Worm (Caenorhabditis elegans) whole organism, L4 larva: Measurements from ENCODE around the gene Y111B2A.2.

Experiments
- F49E8.2 ChIP-seq: sonication (generic microtip); optimal IDR thresholded peaks from 2 replicates; lab custom pipeline; 2016; ENCODE audit warnings: missing compliant biosample characterization, mild to moderate bottlenecking, missing genetic modification characterization, borderline replicate concordance
- Y48G9A.11 ChIP-seq: fragments of 200-800 bp; sonication (Bioruptor generic); IDR thresholded peaks from 2 replicates; pipeline ENCODE4 v1.3.6; 2022; ENCODE audit warnings: missing genetic modification reagents, missing genetic modification characterization, missing compliant biosample characterization
- aha-1 ChIP-seq: fragments of 150-350 bp; peaks from one replicate; lab custom pipeline; 2014; ENCODE audit warnings: missing biosample characterization, missing genetic modification characterization
- arid-1 ChIP-seq: fragments of 200-800 bp; sonication (Bioruptor generic); conservative IDR thresholded peaks from 2 replicates; pipeline ENCODE4 v1.3.6; 2022; ENCODE audit warnings: missing genetic modification reagents, missing genetic modification characterization, missing compliant biosample characterization
- ceh-28 ChIP-seq: fragments of 150-350 bp; optimal IDR thresholded peaks from 2 replicates; lab custom pipeline; 2014; ENCODE audit warnings: missing biosample characterization, missing genetic modification reagents, missing genetic modification characterization
- ceh-62 ChIP-seq: sonication (generic microtip); optimal IDR thresholded peaks from 2 replicates; lab custom pipeline; 2017; ENCODE audit warnings: missing biosample characterization, missing genetic modification characterization
- ctbp-1 ChIP-seq: fragments of 200-800 bp; sonication (Bioruptor generic); IDR thresholded peaks from 2 replicates; pipeline ENCODE4 v1.3.6; 2022; ENCODE audit warnings: missing genetic modification reagents, missing genetic modification characterization, missing compliant biosample characterization
- daf-16 ChIP-seq, 3 experiments: sonication (generic microtip); optimal IDR thresholded peaks; 2 replicates each; lab custom pipeline; 2016 to 2017; ENCODE audit warnings: missing genetic modification characterization in 3 of 3, missing genetic modification reagents in 3 of 3, mild to moderate bottlenecking in 2 of 3, missing compliant biosample characterization in 2 of 3, missing biosample characterization in 1 of 3, moderate library complexity in 1 of 3
- daf-8 ChIP-seq: fragments of 200-800 bp; sonication (Bioruptor generic); IDR thresholded peaks from 2 replicates; pipeline ENCODE4 v1.3.6; 2022; ENCODE audit warnings: missing genetic modification characterization, missing compliant biosample characterization
- dmd-8 ChIP-seq: fragments of 200-800 bp; sonication (Bioruptor generic); IDR thresholded peaks from 2 replicates; pipeline ENCODE4 v1.3.6; 2022; ENCODE audit warnings: missing genetic modification characterization, missing compliant biosample characterization
- dve-1 ChIP-seq: sonication (generic microtip); optimal IDR thresholded peaks from 2 replicates; lab custom pipeline; 2017; ENCODE audit warnings: antibody characterized with exemption, mild to moderate bottlenecking, missing genetic modification characterization, missing compliant biosample characterization; ENCODE audit not compliant: insufficient read depth
- egl-43 ChIP-seq: fragments of 200-800 bp; sonication (Bioruptor generic); IDR thresholded peaks from 2 replicates; pipeline ENCODE4 v1.3.6; 2022; ENCODE audit warnings: missing genetic modification reagents, missing genetic modification characterization, missing compliant biosample characterization
- fkh-10 ChIP-seq: fragments of 150-350 bp; optimal IDR thresholded peaks from 2 replicates; lab custom pipeline; 2014; ENCODE audit warnings: missing biosample characterization, missing genetic modification reagents, missing genetic modification characterization
- hlh-30 ChIP-seq: sonication (generic microtip); optimal IDR thresholded peaks from 2 replicates; lab custom pipeline; 2017; ENCODE audit warnings: antibody characterized with exemption, mild to moderate bottlenecking, missing genetic modification characterization, missing compliant biosample characterization; ENCODE audit not compliant: insufficient read depth
- hmg-1.1 ChIP-seq: fragments of 200-800 bp; sonication (Bioruptor generic); IDR thresholded peaks from 2 replicates; pipeline ENCODE4 v1.3.6; 2022; ENCODE audit warnings: missing genetic modification reagents, missing genetic modification characterization, missing compliant biosample characterization
- lin-38 ChIP-seq: fragments of 200-800 bp; sonication (Bioruptor generic); IDR thresholded peaks from 2 replicates; pipeline ENCODE4 v1.3.6; 2022; ENCODE audit warnings: missing genetic modification reagents, missing genetic modification characterization, missing compliant biosample characterization
- lir-3 ChIP-seq: sonication (generic microtip); optimal IDR thresholded peaks from 2 replicates; lab custom pipeline; 2016; ENCODE audit warnings: mild to moderate bottlenecking, missing genetic modification characterization, missing compliant biosample characterization
- lsy-2 ChIP-seq, 2 experiments: fragments of 150-350 bp in 1 of 2; sonication (generic microtip) in 1 of 2; optimal IDR thresholded peaks; 2 replicates each; lab custom pipeline; 2014 to 2017; ENCODE audit warnings: missing biosample characterization in 2 of 2, missing genetic modification characterization in 2 of 2
- mdl-1 ChIP-seq, 2 experiments: fragments of 150-350 bp in 1 of 2; sonication (generic microtip) in 1 of 2; optimal IDR thresholded peaks; 2 replicates each; lab custom pipeline; 2014 to 2017; ENCODE audit warnings: missing biosample characterization in 2 of 2, missing genetic modification characterization in 2 of 2
- mdt-29 ChIP-seq: fragments of 200-800 bp; sonication (Bioruptor generic); IDR thresholded peaks from 2 replicates; pipeline ENCODE4 v1.3.6; 2022; ENCODE audit warnings: missing genetic modification reagents, missing genetic modification characterization, missing compliant biosample characterization
- mep-1 ChIP-seq: fragments of 150-350 bp; sonication (generic microtip); optimal IDR thresholded peaks from 3 replicates; lab custom pipeline; 2014; ENCODE audit warnings: missing biosample characterization, missing genetic modification characterization
- mxl-2 ChIP-seq: fragments of 200-800 bp; sonication (Bioruptor generic); conservative IDR thresholded peaks from 2 replicates; pipeline ENCODE4 v1.3.6; 2022; ENCODE audit warnings: missing genetic modification reagents, missing genetic modification characterization, missing compliant biosample characterization
- nhr-11 ChIP-seq: fragments of 150-350 bp; optimal IDR thresholded peaks from 2 replicates; lab custom pipeline; 2014; ENCODE audit warnings: missing biosample characterization, missing genetic modification characterization
- nhr-111 ChIP-seq: fragments of 200-800 bp; sonication (Bioruptor generic); optimal IDR thresholded peaks from 2 replicates; lab custom pipeline; 2018; ENCODE audit warnings: mild to moderate bottlenecking, missing genetic modification characterization, missing compliant biosample characterization
- nhr-25 ChIP-seq: sonication (generic microtip); optimal IDR thresholded peaks from 2 replicates; lab custom pipeline; 2017; ENCODE audit warnings: missing genetic modification characterization, mild to moderate bottlenecking, missing compliant biosample characterization, antibody characterized with exemption, moderate library complexity, borderline replicate concordance; ENCODE audit not compliant: insufficient read depth
- nhr-41 ChIP-seq: fragments of 200-800 bp; sonication (Bioruptor generic); IDR thresholded peaks from 2 replicates; pipeline ENCODE4 v1.3.6; 2022; ENCODE audit warnings: missing genetic modification reagents, missing genetic modification characterization, missing compliant biosample characterization
- nhr-48 ChIP-seq: sonication (generic microtip); optimal IDR thresholded peaks from 2 replicates; lab custom pipeline; 2016; ENCODE audit warnings: mild to moderate bottlenecking, missing genetic modification characterization, missing compliant biosample characterization
- php-3 ChIP-seq: fragments of 200-800 bp; sonication (Bioruptor generic); IDR thresholded peaks from 2 replicates; pipeline ENCODE4 v1.3.6; 2022; ENCODE audit warnings: missing genetic modification reagents, missing genetic modification characterization, missing compliant biosample characterization
- rbr-2 ChIP-seq: sonication (generic microtip); optimal IDR thresholded peaks from 2 replicates; lab custom pipeline; 2016; ENCODE audit warnings: missing genotype, missing genetic modification characterization, missing compliant biosample characterization
- snpc-1.2 ChIP-seq: fragments of 200-800 bp; sonication (Bioruptor generic); IDR thresholded peaks from 2 replicates; pipeline ENCODE4 v1.3.6; 2022; ENCODE audit warnings: missing genetic modification reagents, missing genetic modification characterization, missing compliant biosample characterization
- tra-1 ChIP-seq: fragments of 200-800 bp; sonication (Bioruptor generic); IDR thresholded peaks from 2 replicates; pipeline ENCODE4 v1.3.6; 2022; ENCODE audit warnings: missing genetic modification reagents, missing genetic modification characterization, missing compliant biosample characterization
- unc-62 ChIP-seq, 3 experiments: fragments of 150-350 bp in 1 of 3; sonication (generic microtip); optimal IDR thresholded peaks in 2 of 3; peaks in 1 of 3; 1 replicate in 1 of 3; 2 replicates in 2 of 3; lab custom pipeline; 2014 to 2017; ENCODE audit warnings: missing biosample characterization in 3 of 3, missing genetic modification characterization in 3 of 3, missing genetic modification reagents in 3 of 3, missing genotype in 1 of 3
- vab-7 ChIP-seq: fragments of 200-800 bp; sonication (Bioruptor generic); IDR thresholded peaks from 2 replicates; pipeline ENCODE4 v1.3.6; 2022; ENCODE audit warnings: missing genetic modification reagents, missing genetic modification characterization, missing compliant biosample characterization
- ztf-7 ChIP-seq: fragments of 150-350 bp; optimal IDR thresholded peaks from 2 replicates; lab custom pipeline; 2014; ENCODE audit warnings: missing biosample characterization, missing genetic modification characterization

Gene Y111B2A.2

DNA sequence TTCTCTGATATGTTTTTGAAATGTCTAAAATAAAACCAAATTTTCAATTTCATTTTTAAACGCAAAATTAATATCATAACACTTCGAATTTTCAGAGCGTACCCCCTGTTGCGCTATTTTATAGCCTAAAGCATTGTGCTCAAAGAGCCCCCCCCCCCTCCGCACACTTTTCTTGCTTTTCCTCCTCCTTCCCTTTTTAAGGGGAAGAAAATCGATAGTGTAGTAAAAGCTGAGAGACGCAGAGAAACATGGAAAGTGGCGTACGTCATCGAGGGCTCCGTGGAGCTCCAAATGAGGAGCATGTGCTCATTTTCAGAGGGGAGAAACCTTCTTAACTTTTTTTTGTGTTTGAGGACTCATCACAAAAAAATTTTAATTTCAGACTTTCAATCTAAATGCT lies 23.4 kb upstream of the Y111B2A.2 start, which contains the start of gene cccp-1:
cccp-1 (plus strand) TSS at position 377 of the 400 bp plus-strand sequence.
- TF ChIP-seq lin-38 (GFP tag; lab: Robert Waterston, UW) (peak; percentile 17; the same call in 1 of the 2 replicates), rbr-2 (tag; lab: Kevin White, UChicago) (peak; percentile 45), arid-1 (GFP tag; lab: Robert Waterston, UW) (0 out of 2 replicates have a peak, but pooled peaks have one; percentile 21), lir-3 (tag; lab: Kevin White, UChicago) (no peak), aha-1 (tag; lab: Kevin White, UChicago) (peak; percentile 89), mxl-2 (GFP tag; lab: Robert Waterston, UW) (no peak), ztf-7 (tag; lab: Kevin White, UChicago) (no peak), F49E8.2 (tag; lab: Kevin White, UChicago) (no peak), hlh-30 (peak; percentile 55), hmg-1.1 (GFP tag; lab: Robert Waterston, UW) (peak; percentile 43; the same call in 1 of the 2 replicates), egl-43 (GFP tag; lab: Robert Waterston, UW) (peak; percentile 35; the same call in 1 of the 2 replicates), lsy-2 (tag; optimal IDR thresholded peaks at IDR 0.05; lab: Kevin White, UChicago) (peak in 1 of 2 experiments; percentile 43), ceh-62 (tag; lab: Kevin White, UChicago) (no peak), nhr-111 (GFP tag; lab: Kevin White, UChicago) (no peak), nhr-11 (peak; percentile 23), ceh-28 (peak; percentile 81), mep-1 (tag; lab: Kevin White, UChicago) (peak; percentile 44), fkh-10 (peak; percentile 20), dve-1 (tag; lab: Kevin White, UChicago) (peak; percentile 9), mdl-1 (tag; optimal IDR thresholded peaks at IDR 0.05; lab: Kevin White, UChicago) (peak in 1 of 2 experiments; percentile 45)

ce11 chrIII:12484432-12484831 lies 11.5 kb upstream of the Y111B2A.2 start, which contains the start of gene arrd-16:
Gene arrd-16 (plus strand): TSS chrIII:12484732.
- peak in 1 of 2 experiments; percentile 12 for TF ChIP-seq unc-62 (GFP tag; optimal IDR thresholded peaks at IDR 0.05 in 1 of 2; lab: Kevin White, UChicago)
- TF ChIP-seq unc-62 (tag; optimal IDR thresholded peaks at IDR 0.05; lab: Kevin White, UChicago): no peak
- TF ChIP-seq aha-1 (tag; lab: Kevin White, UChicago): peak; percentile 52
- TF ChIP-seq Y48G9A.11 (GFP tag; lab: Robert Waterston, UW): no peak

ce11 chrIII:12491984-12492383 lies 3.9 kb upstream of the Y111B2A.2 start, which contains the start of gene Y49E10.25:
Gene Y49E10.25 (minus strand): TSS chrIII:12492084.
- TF ChIP-seq daf-8 (GFP tag; lab: Robert Waterston, UW): no peak
- TF ChIP-seq ztf-7 (tag; lab: Kevin White, UChicago): no peak

DNA sequence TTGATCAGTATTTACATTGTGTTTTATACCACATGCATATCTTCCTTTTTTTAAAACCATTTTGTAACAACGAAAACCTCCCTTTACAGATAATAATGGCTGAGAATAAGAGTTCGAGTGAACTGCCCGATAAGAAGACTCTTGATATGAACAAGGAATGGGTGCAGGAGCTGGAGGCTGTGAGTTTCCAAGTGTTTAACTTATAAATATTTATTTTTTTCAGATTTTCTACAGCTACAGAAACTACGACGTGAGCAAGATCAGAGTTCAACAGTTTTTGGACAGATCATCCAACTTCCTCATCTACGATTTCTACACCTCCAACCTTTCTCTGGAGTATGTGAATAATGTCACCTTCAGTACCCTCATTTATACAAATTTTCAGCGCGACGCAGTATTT lies 563 bp downstream of the Y111B2A.2 start, which contains the start of gene herd-1:
herd-1 (plus strand) TSS at position 90 of the 400 bp plus-strand sequence.
- TF ChIP-seq ctbp-1 (GFP tag; lab: Robert Waterston, UW) (0 out of 2 replicates have a peak, but pooled peaks have one; percentile 43), aha-1 (tag; lab: Kevin White, UChicago) (no peak), mdt-29 (GFP tag; lab: Robert Waterston, UW) (0 out of 2 replicates have a peak, but pooled peaks have one; percentile 16), nhr-41 (GFP tag; lab: Robert Waterston, UW) (no peak), daf-16 (GFP tag; optimal IDR thresholded peaks at IDR 0.05; lab: Kevin White, UChicago) (no peak), daf-16 (tag; optimal IDR thresholded peaks at IDR 0.05; lab: Kevin White, UChicago) (no peak), dmd-8 (GFP tag; lab: Robert Waterston, UW) (peak; percentile 68; the same call in 1 of the 2 replicates), F49E8.2 (tag; lab: Kevin White, UChicago) (peak; percentile 42), tra-1 (GFP tag; lab: Robert Waterston, UW) (0 out of 2 replicates have a peak, but pooled peaks have one; percentile 59), Y48G9A.11 (GFP tag; lab: Robert Waterston, UW) (0 out of 2 replicates have a peak, but pooled peaks have one; percentile 36), lin-38 (GFP tag; lab: Robert Waterston, UW) (peak; percentile 57), nhr-25 (tag; lab: Kevin White, UChicago) (no peak), nhr-111 (GFP tag; lab: Kevin White, UChicago) (no peak), nhr-48 (tag; lab: Kevin White, UChicago) (no peak), php-3 (0 out of 2 replicates have a peak, but pooled peaks have one; percentile 32), arid-1 (GFP tag; lab: Robert Waterston, UW) (peak; percentile 49; the same call in 1 of the 2 replicates), vab-7 (GFP tag; lab: Robert Waterston, UW) (peak; percentile 13; the same call in 1 of the 2 replicates), snpc-1.2 (GFP tag; lab: Robert Waterston, UW) (peak; percentile 56)
